Fruit fly (Drosophila melanogaster) whole organism, wandering third instar larva: ENCODE results near the gene CG14507.
A peak's percentile ranks its signal among the peaks of the same experiment; 100 is the strongest.

Experiments
- Abd-B ChIP-seq: fragments of >200 bp; optimal IDR thresholded peaks from 2 replicates; lab custom pipeline; 2017; ENCODE audit warnings: missing biosample characterization, missing genetic modification characterization
- CG32264 ChIP-seq: fragments of 200-800 bp; sonication (Bioruptor generic); optimal IDR thresholded peaks from 2 replicates; lab custom pipeline; 2016; ENCODE audit warnings: missing biosample characterization, missing genetic modification characterization
- CG9705 ChIP-seq: fragments of 200-800 bp; sonication (Bioruptor generic); optimal IDR thresholded peaks from 2 replicates; lab custom pipeline; 2018; ENCODE audit warnings: missing biosample characterization, mild to moderate bottlenecking, missing genetic modification characterization
- CrebA ChIP-seq: fragments of 200-800 bp; sonication (Bioruptor generic); optimal IDR thresholded peaks from 2 replicates; lab custom pipeline; 2016; ENCODE audit warnings: missing biosample characterization, mild to moderate bottlenecking, missing genetic modification characterization, borderline replicate concordance
- Dfd ChIP-seq: fragments of >200 bp; optimal IDR thresholded peaks from 2 replicates; lab custom pipeline; 2017; ENCODE audit warnings: missing biosample characterization, missing genetic modification characterization
- Dif ChIP-seq: fragments of 200-275, 200-300 bp; sonication (Bioruptor generic); optimal IDR thresholded peaks from 2 replicates; lab custom pipeline; 2018; ENCODE audit warnings: missing biosample characterization, missing genetic modification characterization; ENCODE audit not compliant: partially characterized antibody
- GATAd ChIP-seq: sonication (Bioruptor generic); optimal IDR thresholded peaks from 2 replicates; lab custom pipeline; 2016; ENCODE audit warnings: missing biosample characterization, missing genetic modification characterization
- HLH106 ChIP-seq: fragments of 200-800 bp; optimal IDR thresholded peaks from 3 replicates; lab custom pipeline; 2019; ENCODE audit warnings: missing biosample characterization, mild to moderate bottlenecking, missing genetic modification characterization, moderate library complexity
- Hnf4 ChIP-seq: fragments of 200-800 bp; sonication (Bioruptor generic); optimal IDR thresholded peaks from 2 replicates; lab custom pipeline; 2016; ENCODE audit warnings: missing biosample characterization, mild to moderate bottlenecking, missing genetic modification characterization
- Hr78 ChIP-seq: fragments of >200 bp; optimal IDR thresholded peaks from 2 replicates; lab custom pipeline; 2017; ENCODE audit warnings: missing biosample characterization, missing genetic modification characterization
- Hr83 ChIP-seq: fragments of 200-300 bp; sonication (Bioruptor generic); optimal IDR thresholded peaks from 2 replicates; lab custom pipeline; 2016; ENCODE audit warnings: missing biosample characterization, mild to moderate bottlenecking, missing genetic modification characterization, moderate library complexity; ENCODE audit not compliant: poor library complexity, severe bottlenecking
- Jra ChIP-seq: sonication (Bioruptor generic); optimal IDR thresholded peaks from 2 replicates; lab custom pipeline; 2016; ENCODE audit warnings: missing biosample characterization, missing genetic modification characterization
- Mio ChIP-seq: sonication (Bioruptor generic); optimal IDR thresholded peaks from 2 replicates; lab custom pipeline; 2016; ENCODE audit warnings: missing biosample characterization, missing genetic modification characterization
- Myc ChIP-seq: fragments of >200 bp; optimal IDR thresholded peaks from 2 replicates; lab custom pipeline; 2017
- N ChIP-seq: fragments of >200 bp; optimal IDR thresholded peaks from 2 replicates; lab custom pipeline; 2018; ENCODE audit warnings: missing biosample characterization, missing external identifiers, missing genetic modification characterization
- OdsH ChIP-seq: fragments of 200-800 bp; sonication (Bioruptor generic); optimal IDR thresholded peaks from 2 replicates; lab custom pipeline; 2016; ENCODE audit warnings: missing biosample characterization, mild to moderate bottlenecking, missing genetic modification characterization
- Rel ChIP-seq, 2 experiments: fragments of 200-800 bp; sonication (Bioruptor generic) in 1 of 2; optimal IDR thresholded peaks; 2 replicates in 1 of 2; 3 replicates in 1 of 2; lab custom pipeline; 2016 to 2019; ENCODE audit warnings: mild to moderate bottlenecking in 2 of 2, missing biosample characterization in 2 of 2, missing genetic modification characterization in 2 of 2, moderate library complexity in 1 of 2
- Sp1 ChIP-seq: fragments of 200-800 bp; sonication (Bioruptor generic); optimal IDR thresholded peaks from 3 replicates; lab custom pipeline; 2019; ENCODE audit warnings: missing biosample characterization, mild to moderate bottlenecking, missing genetic modification characterization, moderate library complexity
- Vsx2 ChIP-seq: fragments of 200-300, 225-300 bp; sonication (Bioruptor generic); optimal IDR thresholded peaks from 2 replicates; lab custom pipeline; 2018; ENCODE audit warnings: missing biosample characterization, missing genetic modification characterization; ENCODE audit not compliant: partially characterized antibody
- br ChIP-seq: fragments of 200-800 bp; sonication (Bioruptor generic); optimal IDR thresholded peaks from 2 replicates; lab custom pipeline; 2016; ENCODE audit warnings: missing biosample characterization, missing genetic modification characterization
- brk ChIP-seq: fragments of 200-800 bp; sonication (Bioruptor generic); optimal IDR thresholded peaks from 2 replicates; lab custom pipeline; 2016; ENCODE audit warnings: missing biosample characterization, mild to moderate bottlenecking, missing genetic modification characterization
- dl ChIP-seq, 2 experiments: fragments of 175-275, 200-275 bp in 1 of 2; fragments of 200-275 bp in 1 of 2; sonication (Bioruptor generic); optimal IDR thresholded peaks; lab custom pipeline; 2018; ENCODE audit warnings: mild to moderate bottlenecking in 2 of 2, missing biosample characterization in 2 of 2, missing genetic modification characterization in 2 of 2, moderate library complexity in 2 of 2; ENCODE audit not compliant: partially characterized antibody in 2 of 2, insufficient read depth in 1 of 2
- dmrt93B ChIP-seq: fragments of 200-800 bp; sonication (Bioruptor generic); optimal IDR thresholded peaks from 2 replicates; lab custom pipeline; 2018; ENCODE audit warnings: missing biosample characterization, mild to moderate bottlenecking, missing genetic modification characterization
- dsf ChIP-seq: sonication (Bioruptor generic); optimal IDR thresholded peaks from 2 replicates; lab custom pipeline; 2016; ENCODE audit warnings: missing biosample characterization, missing genetic modification characterization, borderline replicate concordance
- ey ChIP-seq: fragments of 200-800 bp; sonication (Bioruptor generic); optimal IDR thresholded peaks from 2 replicates; lab custom pipeline; 2016; ENCODE audit warnings: missing biosample characterization, missing genetic modification characterization
- foxo ChIP-seq, 2 experiments: fragments of 200-800 bp; sonication (Bioruptor generic); optimal IDR thresholded peaks; 2 replicates in 1 of 2; 3 replicates in 1 of 2; lab custom pipeline; 2016 to 2017; ENCODE audit warnings: missing biosample characterization in 2 of 2, missing genetic modification characterization in 2 of 2
- fru ChIP-seq: fragments of 200-800 bp; sonication (Bioruptor generic); optimal IDR thresholded peaks from 3 replicates; lab custom pipeline; 2016; ENCODE audit warnings: missing biosample characterization, mild to moderate bottlenecking, missing genetic modification characterization
- h ChIP-seq: fragments of 200-800 bp; sonication (Bioruptor generic); optimal IDR thresholded peaks from 3 replicates; lab custom pipeline; 2016; ENCODE audit warnings: missing biosample characterization, mild to moderate bottlenecking, missing genetic modification characterization
- jim ChIP-seq: fragments of 175-275, 200-325 bp; sonication (Bioruptor generic); optimal IDR thresholded peaks from 2 replicates; lab custom pipeline; 2016; ENCODE audit warnings: missing biosample characterization, mild to moderate bottlenecking, missing genetic modification characterization
- lola ChIP-seq: fragments of >200 bp; optimal IDR thresholded peaks from 2 replicates; lab custom pipeline; 2017; ENCODE audit warnings: missing biosample characterization, missing genetic modification characterization
- pan ChIP-seq: fragments of >200 bp; optimal IDR thresholded peaks from 2 replicates; lab custom pipeline; 2017
- psq ChIP-seq: fragments of 200-800 bp; sonication (Bioruptor generic); optimal IDR thresholded peaks from 3 replicates; lab custom pipeline; 2017; ENCODE audit warnings: missing biosample characterization, mild to moderate bottlenecking, missing genetic modification characterization, moderate library complexity
- rgr ChIP-seq: fragments of 200-800 bp; sonication (Bioruptor generic); optimal IDR thresholded peaks from 3 replicates; lab custom pipeline; 2016; ENCODE audit warnings: missing biosample characterization, mild to moderate bottlenecking, missing genetic modification characterization
- sage ChIP-seq: fragments of 200-800 bp; sonication (Bioruptor generic); optimal IDR thresholded peaks from 2 replicates; lab custom pipeline; 2016; ENCODE audit warnings: missing biosample characterization, mild to moderate bottlenecking, missing genetic modification characterization
- sv ChIP-seq: fragments of 200-800 bp; sonication (Bioruptor generic); optimal IDR thresholded peaks from 3 replicates; lab custom pipeline; 2016; ENCODE audit warnings: missing biosample characterization, missing genetic modification characterization
- tai ChIP-seq: sonication (Bioruptor generic); optimal IDR thresholded peaks from 2 replicates; lab custom pipeline; 2016; ENCODE audit warnings: missing biosample characterization, missing genetic modification characterization
- usp ChIP-seq: fragments of >200 bp; optimal IDR thresholded peaks from 2 replicates; lab custom pipeline; 2017; ENCODE audit warnings: missing biosample characterization, missing genetic modification characterization
- woc ChIP-seq: sonication (Bioruptor generic); optimal IDR thresholded peaks from 2 replicates; lab custom pipeline; 2016; ENCODE audit warnings: missing biosample characterization, mild to moderate bottlenecking, missing genetic modification characterization

Gene CG14507

DNA sequence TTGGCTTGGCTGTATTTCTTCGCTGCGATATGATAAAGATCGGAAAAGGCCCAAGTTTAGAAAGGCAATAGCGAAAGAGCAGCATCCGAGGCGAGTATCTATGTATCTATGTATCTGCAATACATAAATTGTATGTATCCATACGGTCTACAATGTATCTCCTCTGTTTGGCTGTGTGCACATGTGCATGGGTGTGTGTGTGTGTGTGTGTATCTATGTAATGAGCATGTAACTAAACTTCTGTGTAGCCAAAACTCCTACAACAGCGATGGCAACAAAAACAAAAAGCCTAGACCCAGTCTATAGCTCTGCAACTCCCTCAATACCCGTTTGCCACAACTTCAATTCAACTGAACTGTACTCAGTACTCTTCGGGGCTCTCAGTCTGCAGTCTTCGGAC is 17.4 kb downstream of the CG14507 start:
- TF ChIP-seq Hr83 (GFP tag; lab: Kevin White, UChicago) (no peak), brk (GFP tag; lab: Kevin White, UChicago) (no peak), OdsH (GFP tag; lab: Kevin White, UChicago) (no peak), dsf (no peak), Dfd (GFP tag; lab: Kevin White, UChicago) (peak; percentile 76), tai (no peak), ey (GFP tag; lab: Kevin White, UChicago) (no peak)

DNA sequence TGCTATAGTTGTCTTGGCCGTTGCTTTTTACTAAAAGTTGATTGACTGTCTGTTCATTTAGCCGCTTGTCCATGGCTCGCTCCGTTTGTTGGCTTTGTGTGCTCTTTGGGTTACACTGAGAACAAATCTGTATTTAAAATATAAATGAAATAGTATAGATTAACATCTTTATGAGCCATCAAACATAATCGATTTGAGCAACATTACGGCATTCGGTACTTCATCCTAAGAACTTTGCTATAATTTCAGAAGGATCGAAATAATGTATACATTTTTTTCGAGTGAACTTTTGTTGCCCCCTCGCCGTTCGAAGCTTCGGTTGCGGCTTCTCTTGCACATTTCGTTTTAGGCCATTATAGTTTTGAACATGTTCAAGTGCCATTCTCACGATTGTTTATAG is 19.5 kb downstream of the CG14507 start:
- no peak for TF ChIP-seq Rel (GFP tag; optimal IDR thresholded peaks at IDR 0.05; lab: Kevin White, UChicago)
- TF ChIP-seq Rel (tag; optimal IDR thresholded peaks at IDR 0.05; lab: Kevin White, UChicago) = no peak
- TF ChIP-seq foxo (GFP tag; optimal IDR thresholded peaks at IDR 0.05; lab: Kevin White, UChicago) = peak in 1 of 2 experiments; percentile 55
- no peak for TF ChIP-seq lola (GFP tag; lab: Kevin White, UChicago)
- TF ChIP-seq br (GFP tag; lab: Kevin White, UChicago) = peak; percentile 60
- TF ChIP-seq Jra (GFP tag; lab: Kevin White, UChicago) = no peak
- peak; percentile 40 for TF ChIP-seq rgr (GFP tag; lab: Kevin White, UChicago)
- no peak for TF ChIP-seq Abd-B (GFP tag; lab: Kevin White, UChicago)
- peak; percentile 12 for TF ChIP-seq Hnf4 (GFP tag; lab: Kevin White, UChicago)
- peak; percentile 45 for TF ChIP-seq h (GFP tag; lab: Kevin White, UChicago)
- TF ChIP-seq dmrt93B (GFP tag; lab: Kevin White, UChicago) = no peak
- no peak for TF ChIP-seq N
- peak; percentile 5 for TF ChIP-seq psq (GFP tag; lab: Kevin White, UChicago)
- TF ChIP-seq sv (GFP tag; lab: Kevin White, UChicago) = peak; percentile 6
- peak; percentile 26 for TF ChIP-seq Sp1 (GFP tag; lab: Kevin White, UChicago)
- TF ChIP-seq Dif (GFP tag; lab: Kevin White, UChicago) = no peak
- TF ChIP-seq Dfd (GFP tag; lab: Kevin White, UChicago) = no peak
- TF ChIP-seq brk (GFP tag; lab: Kevin White, UChicago) = no peak
- no peak for TF ChIP-seq tai
- TF ChIP-seq Vsx2 (GFP tag; lab: Kevin White, UChicago) = no peak
- TF ChIP-seq Hr78 (GFP tag; lab: Kevin White, UChicago) = no peak
- no peak for TF ChIP-seq dsf
- TF ChIP-seq CG32264 (GFP tag; lab: Kevin White, UChicago) = no peak
- TF ChIP-seq Myc = no peak
- no peak for TF ChIP-seq Hr83 (GFP tag; lab: Kevin White, UChicago)
- TF ChIP-seq jim (GFP tag; lab: Kevin White, UChicago) = no peak
- TF ChIP-seq ey (GFP tag; lab: Kevin White, UChicago) = peak; percentile 37
- no peak for TF ChIP-seq sage (GFP tag; lab: Kevin White, UChicago)
- TF ChIP-seq GATAd (GFP tag; lab: Kevin White, UChicago) = no peak
- no peak for TF ChIP-seq CrebA
- TF ChIP-seq HLH106 (tag; lab: Kevin White, UChicago) = peak; percentile 27
- TF ChIP-seq usp = no peak
- no peak for TF ChIP-seq CG9705 (GFP tag; lab: Kevin White, UChicago)
- no peak for TF ChIP-seq Mio (GFP tag; lab: Kevin White, UChicago)
- no peak for TF ChIP-seq dl (GFP tag; optimal IDR thresholded peaks at IDR 0.05; lab: Kevin White, UChicago; ENCODE audit: insufficient read depth in 1 of 2, partially characterized antibody in 2 of 2)
- peak; percentile 61 for TF ChIP-seq fru (GFP tag; lab: Kevin White, UChicago)
- TF ChIP-seq OdsH (GFP tag; lab: Kevin White, UChicago) = no peak
- TF ChIP-seq woc (GFP tag; lab: Kevin White, UChicago) = peak; percentile 11
- TF ChIP-seq pan (lab: Kevin White, UChicago) = no peak
- TF ChIP-seq, all 38 proteins: peak for 12
